Comparison of ENCODE assay signal across 4 fruit fly cellular contexts in the genomic region with DNA sequence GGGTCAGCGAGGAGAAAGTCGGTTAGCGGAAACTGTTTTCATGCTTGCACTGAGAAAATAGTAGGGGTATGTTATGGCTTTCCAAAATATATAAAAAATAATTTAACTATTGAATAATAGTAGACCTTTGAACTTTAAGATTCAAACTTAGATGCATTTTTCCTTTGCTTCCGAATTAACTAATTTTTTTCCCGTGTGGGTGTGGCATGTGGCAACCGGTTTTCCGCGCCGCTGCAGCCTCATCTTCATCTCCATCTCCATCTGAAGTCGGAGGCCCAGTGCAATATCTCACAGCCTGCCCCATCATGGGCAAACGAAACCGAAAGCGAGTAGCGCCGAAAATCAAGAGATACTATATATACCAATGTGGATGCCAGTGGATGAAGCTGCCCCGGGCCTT.
TF ChIP-seq lines count a peak whose summit lies in the region.

No protein-coding gene starts in this region.

- no peak for TF ChIP-seq CTCF in whole organism, embryonic (GFP tag; optimal IDR thresholded peaks at IDR 0.05; lab: Kevin White, UChicago)

TF ChIP-seq in whole organism, embryonic, 481 proteins besides CTCF, POLR2A, EP300 and RAD21 (continues in another document):
- TF ChIP-seq phol (tag; optimal IDR thresholded peaks at IDR 0.05; lab: Kevin White, UChicago), result peak; percentile 29
- peak in 1 of 2 experiments; percentile 29 for TF ChIP-seq Hr78 (GFP tag; optimal IDR thresholded peaks at IDR 0.05; lab: Kevin White, UChicago)
- TF ChIP-seq CG12299 (tag; optimal IDR thresholded peaks at IDR 0.05; lab: Kevin White, UChicago), result no peak
- TF ChIP-seq CoRest (tag; optimal IDR thresholded peaks at IDR 0.05; lab: Kevin White, UChicago), result no peak
- TF ChIP-seq ATbp (GFP tag; optimal IDR thresholded peaks at IDR 0.05; lab: Kevin White, UChicago), result no peak
- TF ChIP-seq salm (tag; optimal IDR thresholded peaks at IDR 0.05; lab: Kevin White, UChicago), result no peak
- TF ChIP-seq Asciz (GFP tag; optimal IDR thresholded peaks at IDR 0.05; lab: Kevin White, UChicago), result peak; percentile 18
- no peak for TF ChIP-seq BtbVII (GFP tag; optimal IDR thresholded peaks at IDR 0.05; lab: Kevin White, UChicago)
- TF ChIP-seq gro (GFP tag; optimal IDR thresholded peaks at IDR 0.05; lab: Kevin White, UChicago), result no peak
- peak; percentile 51 for TF ChIP-seq CG2712 (tag; optimal IDR thresholded peaks at IDR 0.05; lab: Kevin White, UChicago)
- no peak for TF ChIP-seq jing (GFP tag; optimal IDR thresholded peaks at IDR 0.05; lab: Kevin White, UChicago)
- no peak for TF ChIP-seq sc (optimal IDR thresholded peaks at IDR 0.05; lab: Kevin White, UChicago)
- no peak for TF ChIP-seq sc (GFP tag; optimal IDR thresholded peaks at IDR 0.05; lab: Kevin White, UChicago)
- no peak for TF ChIP-seq Fer2 (tag; optimal IDR thresholded peaks at IDR 0.05; lab: Kevin White, UChicago)
- TF ChIP-seq Gug (GFP tag; IDR thresholded peaks at IDR 0.05; lab: Robert Waterston, UW), result no peak
- no peak for TF ChIP-seq Dfd (GFP tag; optimal IDR thresholded peaks at IDR 0.05; lab: Kevin White, UChicago)
- no peak for TF ChIP-seq CG30431 (GFP tag; optimal IDR thresholded peaks at IDR 0.05; lab: Kevin White, UChicago)
- peak; percentile 28 for TF ChIP-seq CG6254 (GFP tag; optimal IDR thresholded peaks at IDR 0.05; lab: Kevin White, UChicago)
- no peak for TF ChIP-seq B-H2 (GFP tag; optimal IDR thresholded peaks at IDR 0.05; lab: Kevin White, UChicago)
- TF ChIP-seq dm (GFP tag; optimal IDR thresholded peaks at IDR 0.05; lab: Kevin White, UChicago), result no peak
- no peak for TF ChIP-seq CG8359 (GFP tag; optimal IDR thresholded peaks at IDR 0.05; lab: Kevin White, UChicago; ENCODE audit: borderline replicate concordance)
- TF ChIP-seq MBD-R2 (GFP tag; IDR thresholded peaks at IDR 0.05; lab: Robert Waterston, UW), result no peak

TF ChIP-seq in whole organism, prepupa, 60 proteins besides CTCF, POLR2A, EP300 and RAD21 (continues in another document):
- TF ChIP-seq CG9139 (GFP tag; optimal IDR thresholded peaks at IDR 0.05; lab: Kevin White, UChicago) (no peak), Ets21C (GFP tag; optimal IDR thresholded peaks at IDR 0.05; lab: Kevin White, UChicago) (no peak), CG11902 (GFP tag; optimal IDR thresholded peaks at IDR 0.05; lab: Kevin White, UChicago) (no peak), acj6 (GFP tag; optimal IDR thresholded peaks at IDR 0.05; lab: Kevin White, UChicago) (peak; percentile 15), CG6792 (GFP tag; optimal IDR thresholded peaks at IDR 0.05; lab: Kevin White, UChicago) (peak; percentile 39), fd85E (GFP tag; optimal IDR thresholded peaks at IDR 0.05; lab: Kevin White, UChicago) (peak; percentile 12), CG16779 (tag; optimal IDR thresholded peaks at IDR 0.05; lab: Kevin White, UChicago) (no peak), Eip78C (GFP tag; lab: Kevin White, UChicago) (peak; percentile 76), Eip75B (GFP tag; optimal IDR thresholded peaks at IDR 0.05; lab: Kevin White, UChicago) (peak; percentile 10), CG15336 (GFP tag; IDR thresholded peaks at IDR 0.05; lab: Robert Waterston, UW) (peak; percentile 80), CG1621 (tag; optimal IDR thresholded peaks at IDR 0.05; lab: Kevin White, UChicago) (no peak), esn (GFP tag; optimal IDR thresholded peaks at IDR 0.05; lab: Kevin White, UChicago) (peak; percentile 57), CG31627 (GFP tag; optimal IDR thresholded peaks at IDR 0.05; lab: Kevin White, UChicago) (no peak), CG6276 (GFP tag; optimal IDR thresholded peaks at IDR 0.05; lab: Kevin White, UChicago) (peak; percentile 76), Lpt (GFP tag; optimal IDR thresholded peaks at IDR 0.05; lab: Kevin White, UChicago) (no peak), fkh (GFP tag; optimal IDR thresholded peaks at IDR 0.05; lab: Kevin White, UChicago) (no peak), OdsH (GFP tag; optimal IDR thresholded peaks at IDR 0.05; lab: Kevin White, UChicago) (peak; percentile 54), dsx (GFP tag; optimal IDR thresholded peaks at IDR 0.05; lab: Kevin White, UChicago; ENCODE audit: poor library complexity, severe bottlenecking) (no peak), topi (GFP tag; optimal IDR thresholded peaks at IDR 0.05; lab: Kevin White, UChicago) (peak; percentile 4), Hr38 (GFP tag; optimal IDR thresholded peaks at IDR 0.05; lab: Kevin White, UChicago) (no peak), Sox102F (GFP tag; optimal IDR thresholded peaks at IDR 0.05; lab: Kevin White, UChicago) (peak; percentile 11), cyc (GFP tag; optimal IDR thresholded peaks at IDR 0.05; lab: Kevin White, UChicago) (no peak), CG8119 (GFP tag; IDR thresholded peaks at IDR 0.05; lab: Robert Waterston, UW) (peak; percentile 82)

TF ChIP-seq in whole organism, pupa, 21 proteins besides CTCF, POLR2A, EP300 and RAD21:
- peak; percentile 89 for TF ChIP-seq fd96Ca (GFP tag; IDR thresholded peaks at IDR 0.05; lab: Robert Waterston, UW)
- TF ChIP-seq CG12605 (GFP tag; IDR thresholded peaks at IDR 0.05; lab: Robert Waterston, UW), result no peak
- TF ChIP-seq gl (tag; optimal IDR thresholded peaks at IDR 0.05; lab: Kevin White, UChicago), result no peak
- peak; percentile 73 for TF ChIP-seq Pif1A (GFP tag; optimal IDR thresholded peaks at IDR 0.05; lab: Kevin White, UChicago)
- peak; percentile 50 for TF ChIP-seq CG8159 (tag; optimal IDR thresholded peaks at IDR 0.05; lab: Kevin White, UChicago)
- TF ChIP-seq CG14655 (GFP tag; optimal IDR thresholded peaks at IDR 0.05; lab: Kevin White, UChicago), result peak; percentile 89
- TF ChIP-seq CG32121 (GFP tag; IDR thresholded peaks at IDR 0.05; lab: Robert Waterston, UW), result peak; percentile 55
- peak; percentile 87 for TF ChIP-seq Ets98B (GFP tag; IDR thresholded peaks at IDR 0.05; lab: Robert Waterston, UW)
- peak; percentile 50 for TF ChIP-seq CG17806 (tag; optimal IDR thresholded peaks at IDR 0.05; lab: Kevin White, UChicago)
- TF ChIP-seq CG9948 (tag; optimal IDR thresholded peaks at IDR 0.05; lab: Kevin White, UChicago), result peak; percentile 12
- peak; percentile 88 for TF ChIP-seq CG8301 (tag; optimal IDR thresholded peaks at IDR 0.05; lab: Kevin White, UChicago)
- peak; percentile 67 for TF ChIP-seq rn (GFP tag; IDR thresholded peaks at IDR 0.05; lab: Robert Waterston, UW)
- peak; percentile 81 for TF ChIP-seq CG4496 (GFP tag; IDR thresholded peaks at IDR 0.05; lab: Robert Waterston, UW)
- no peak for TF ChIP-seq CG10348 (GFP tag; IDR thresholded peaks at IDR 0.05; lab: Robert Waterston, UW)

TF ChIP-seq in whole organism, wandering third instar larva, 38 proteins besides CTCF, POLR2A, EP300 and RAD21:
- TF ChIP-seq br (GFP tag; optimal IDR thresholded peaks at IDR 0.05; lab: Kevin White, UChicago) (peak; percentile 25), Rel (GFP tag; optimal IDR thresholded peaks at IDR 0.05; lab: Kevin White, UChicago) (no peak), Rel (tag; optimal IDR thresholded peaks at IDR 0.05; lab: Kevin White, UChicago) (no peak), dl (GFP tag; optimal IDR thresholded peaks at IDR 0.05; lab: Kevin White, UChicago; ENCODE audit: insufficient read depth in 1 of 2, partially characterized antibody in 2 of 2) (no peak), Dfd (GFP tag; optimal IDR thresholded peaks at IDR 0.05; lab: Kevin White, UChicago) (no peak), sage (GFP tag; optimal IDR thresholded peaks at IDR 0.05; lab: Kevin White, UChicago) (no peak), Mio (GFP tag; optimal IDR thresholded peaks at IDR 0.05; lab: Kevin White, UChicago) (no peak), HLH106 (tag; optimal IDR thresholded peaks at IDR 0.05; lab: Kevin White, UChicago) (peak; percentile 80), brk (GFP tag; optimal IDR thresholded peaks at IDR 0.05; lab: Kevin White, UChicago) (no peak), fru (GFP tag; optimal IDR thresholded peaks at IDR 0.05; lab: Kevin White, UChicago) (peak; percentile 51), dsf (GFP tag; optimal IDR thresholded peaks at IDR 0.05; lab: Kevin White, UChicago; ENCODE audit: borderline replicate concordance) (no peak), lola (GFP tag; optimal IDR thresholded peaks at IDR 0.05; lab: Kevin White, UChicago) (no peak), OdsH (GFP tag; optimal IDR thresholded peaks at IDR 0.05; lab: Kevin White, UChicago) (peak; percentile 1), CG9705 (GFP tag; optimal IDR thresholded peaks at IDR 0.05; lab: Kevin White, UChicago) (no peak), dmrt93B (GFP tag; optimal IDR thresholded peaks at IDR 0.05; lab: Kevin White, UChicago) (peak; percentile 59), foxo (GFP tag; optimal IDR thresholded peaks at IDR 0.05; lab: Kevin White, UChicago) (peak in 1 of 2 experiments; percentile 44), Abd-B (GFP tag; optimal IDR thresholded peaks at IDR 0.05; lab: Kevin White, UChicago) (no peak), woc (GFP tag; optimal IDR thresholded peaks at IDR 0.05; lab: Kevin White, UChicago) (no peak)
